Fruit fly (Drosophila melanogaster) whole organism, embryonic: Measurements from ENCODE around the gene Tmep.
A peak's percentile ranks its signal among the peaks of the same experiment; 100 is the strongest.

Experiments used
- Atf-2 ChIP-seq: fragments of 200-800 bp; sonication (Bioruptor generic); optimal IDR thresholded peaks from 2 replicates; lab custom pipeline; 2016; ENCODE audit warnings: missing biosample characterization, missing genetic modification characterization
- CG1024 ChIP-seq: fragments of 200-800 bp; sonication (Bioruptor generic); IDR thresholded peaks from 2 replicates; pipeline ENCODE4 v1.3.6; 2022; ENCODE audit warnings: missing biosample characterization, missing genetic modification characterization
- CG11093 ChIP-seq: fragments of 200-800 bp; sonication (Bioruptor generic); IDR thresholded peaks from 3 replicates; pipeline ENCODE4 v1.3.6; 2022; ENCODE audit warnings: missing biosample characterization, missing genetic modification characterization
- CG13296 ChIP-seq: fragments of 200-800 bp; sonication (Bioruptor generic); optimal IDR thresholded peaks from 3 replicates; lab custom pipeline; 2018; ENCODE audit warnings: missing biosample characterization, mild to moderate bottlenecking, missing genetic modification characterization
- CG1529 ChIP-seq: fragments of 200-800 bp; sonication (Bioruptor generic); optimal IDR thresholded peaks from 3 replicates; lab custom pipeline; 2018; ENCODE audit warnings: missing biosample characterization, missing genetic modification characterization
- CG15601 ChIP-seq: fragments of 200-800 bp; sonication (Bioruptor generic); optimal IDR thresholded peaks from 3 replicates; lab custom pipeline; 2019; ENCODE audit warnings: missing biosample characterization, mild to moderate bottlenecking, missing genetic modification characterization, moderate library complexity
- CG16813 ChIP-seq: fragments of 200-800 bp; sonication (Bioruptor generic); IDR thresholded peaks from 3 replicates; pipeline ENCODE4 v1.3.6; 2022; ENCODE audit warnings: missing biosample characterization, missing genetic modification characterization; ENCODE audit not compliant: partially characterized antibody
- CG17361 ChIP-seq: fragments of 200-800 bp; sonication (Bioruptor generic); IDR thresholded peaks from 3 replicates; pipeline ENCODE4 v1.3.6; 2022; ENCODE audit warnings: missing biosample characterization, missing genetic modification characterization
- CG18764 ChIP-seq: fragments of 200-800 bp; sonication (Bioruptor generic); optimal IDR thresholded peaks from 3 replicates; lab custom pipeline; 2016; ENCODE audit warnings: missing biosample characterization, missing genetic modification characterization
- CG31365 ChIP-seq: fragments of 200-800 bp; sonication (Bioruptor generic); optimal IDR thresholded peaks from 2 replicates; lab custom pipeline; 2018; ENCODE audit warnings: missing biosample characterization, mild to moderate bottlenecking, missing genetic modification characterization
- CG3838 ChIP-seq: fragments of 200-800 bp; sonication (Bioruptor generic); optimal IDR thresholded peaks from 3 replicates; lab custom pipeline; 2016; ENCODE audit warnings: missing biosample characterization, missing genetic modification characterization
- CG3847 ChIP-seq: fragments of 200-800 bp; sonication (Bioruptor generic); IDR thresholded peaks from 2 replicates; pipeline ENCODE4 v1.3.6; 2022; ENCODE audit warnings: missing biosample characterization, missing genetic modification characterization
- CG43689 ChIP-seq: fragments of 200-800 bp; sonication (Bioruptor generic); IDR thresholded peaks from 2 replicates; pipeline ENCODE4 v1.3.6; 2022; ENCODE audit warnings: missing biosample characterization, missing genetic modification characterization
- CG6689 ChIP-seq: fragments of 200-800 bp; sonication (Bioruptor generic); IDR thresholded peaks from 2 replicates; pipeline ENCODE4 v1.3.6; 2022; ENCODE audit warnings: missing biosample characterization, missing genetic modification characterization
- CG6854 ChIP-seq: fragments of 200-800 bp; sonication (Bioruptor generic); optimal IDR thresholded peaks from 3 replicates; lab custom pipeline; 2017; ENCODE audit warnings: missing biosample characterization, mild to moderate bottlenecking, missing genetic modification characterization
- CHES-1-like ChIP-seq: fragments of 200-800 bp; sonication (Bioruptor generic); optimal IDR thresholded peaks from 2 replicates; lab custom pipeline; 2016; ENCODE audit warnings: missing biosample characterization, missing genetic modification characterization
- Dbx ChIP-seq: fragments of 200-800 bp; sonication (Bioruptor generic); IDR thresholded peaks from 3 replicates; pipeline ENCODE4 v1.3.6; 2022; ENCODE audit warnings: missing biosample characterization, missing genetic modification characterization
- Eip74EF ChIP-seq, 2 experiments: fragments of 200-800 bp in 1 of 2; fragments of >200 bp in 1 of 2; sonication (Bioruptor generic) in 1 of 2; optimal IDR thresholded peaks; 2 replicates each; lab custom pipeline; 2017 to 2019; ENCODE audit warnings: missing biosample characterization in 2 of 2, missing genetic modification characterization in 2 of 2, mild to moderate bottlenecking in 1 of 2, moderate library complexity in 1 of 2
- Ets65A ChIP-seq: fragments of 200-800 bp; sonication (Bioruptor generic); peaks from one replicate; lab custom pipeline; 2016; ENCODE audit warnings: missing biosample characterization, missing genetic modification characterization
- Ets97D ChIP-seq: fragments of 200-800 bp; sonication (Bioruptor generic); optimal IDR thresholded peaks from 3 replicates; lab custom pipeline; 2016; ENCODE audit warnings: missing biosample characterization, missing genetic modification characterization
- HLHmδ ChIP-seq: fragments of 200-800 bp; sonication (Bioruptor generic); optimal IDR thresholded peaks from 2 replicates; lab custom pipeline; 2018; ENCODE audit warnings: missing biosample characterization, mild to moderate bottlenecking, missing genetic modification characterization, moderate library complexity
- Hr39 ChIP-seq: fragments of >200 bp; optimal IDR thresholded peaks from 2 replicates; lab custom pipeline; 2017
- Hsf ChIP-seq: fragments of 200-800 bp; sonication (Bioruptor generic); optimal IDR thresholded peaks from 3 replicates; lab custom pipeline; 2016; ENCODE audit warnings: missing biosample characterization, missing genetic modification characterization
- Lhr ChIP-seq: fragments of 200-800 bp; sonication (Bioruptor generic); optimal IDR thresholded peaks from 3 replicates; lab custom pipeline; 2017; ENCODE audit warnings: mild to moderate bottlenecking, missing biosample characterization, missing genetic modification reagents, missing genetic modification characterization
- Med ChIP-seq: fragments of 200-800 bp; sonication (Bioruptor generic); peaks from one replicate; lab custom pipeline; 2016; ENCODE audit warnings: missing biosample characterization, missing genetic modification characterization, mild to moderate bottlenecking, inconsistent platforms, moderate library complexity
- Mrtf ChIP-seq: fragments of 200-800 bp; sonication (Bioruptor generic); IDR thresholded peaks from 3 replicates; pipeline ENCODE4 v1.3.6; 2022; ENCODE audit warnings: missing biosample characterization, missing genetic modification characterization
- Opbp ChIP-seq: fragments of 200-800 bp; sonication (Bioruptor generic); IDR thresholded peaks from 3 replicates; pipeline ENCODE4 v1.3.6; 2022; ENCODE audit warnings: missing biosample characterization, missing genetic modification characterization; ENCODE audit not compliant: partially characterized antibody
- Scr ChIP-seq: fragments of 200-800 bp; sonication (Bioruptor generic); IDR thresholded peaks from 2 replicates; pipeline ENCODE4 v1.3.6; 2022; ENCODE audit warnings: missing biosample characterization, missing genetic modification characterization; ENCODE audit not compliant: partially characterized antibody
- Sin3A ChIP-seq: fragments of >200 bp; optimal IDR thresholded peaks from 2 replicates; lab custom pipeline; 2018
- Taf1 ChIP-seq: fragments of 200-800 bp; sonication (Bioruptor generic); IDR thresholded peaks from 2 replicates; pipeline ENCODE4 v1.3.6; 2022; ENCODE audit warnings: missing biosample characterization, missing genetic modification characterization
- ash1 ChIP-seq: fragments of 200-800 bp; sonication (Bioruptor generic); optimal IDR thresholded peaks from 2 replicates; lab custom pipeline; 2018; ENCODE audit warnings: missing biosample characterization, mild to moderate bottlenecking, missing genetic modification characterization
- cas ChIP-seq: fragments of 200-800 bp; sonication (Bioruptor generic); IDR thresholded peaks from 2 replicates; pipeline ENCODE4 v1.3.6; 2022; ENCODE audit warnings: missing biosample characterization, missing genetic modification characterization
- chif ChIP-seq, 2 experiments: fragments of 200-800 bp; sonication (Bioruptor generic); optimal IDR thresholded peaks; 3 replicates each; lab custom pipeline; 2016; ENCODE audit warnings: missing biosample characterization in 2 of 2, missing genetic modification characterization in 2 of 2
- cwo ChIP-seq: fragments of 200-800 bp; sonication (Bioruptor generic); optimal IDR thresholded peaks from 3 replicates; lab custom pipeline; 2017; ENCODE audit warnings: missing biosample characterization, missing genetic modification characterization, mild to moderate bottlenecking, moderate library complexity, missing genetic modification reagents
- dmrt11E ChIP-seq: fragments of 200-800 bp; sonication (Bioruptor generic); optimal IDR thresholded peaks from 3 replicates; lab custom pipeline; 2018; ENCODE audit warnings: missing biosample characterization, mild to moderate bottlenecking, missing genetic modification characterization, moderate library complexity
- dysf ChIP-seq: fragments of 200-800 bp; sonication (Bioruptor generic); IDR thresholded peaks from 3 replicates; pipeline ENCODE4 v1.3.6; 2022; ENCODE audit warnings: missing biosample characterization, missing genetic modification characterization
- gsb ChIP-seq: fragments of 200-800 bp; sonication (Bioruptor generic); IDR thresholded peaks from 2 replicates; pipeline ENCODE4 v1.3.6; 2022; ENCODE audit warnings: missing biosample characterization, missing genetic modification characterization
- hbn ChIP-seq: fragments of 200-800 bp; sonication (Bioruptor generic); IDR thresholded peaks from 2 replicates; pipeline ENCODE4 v1.3.6; 2022; ENCODE audit warnings: missing biosample characterization, missing genetic modification characterization; ENCODE audit not compliant: partially characterized antibody
- ken ChIP-seq: fragments of 200-800 bp; sonication (Bioruptor generic); IDR thresholded peaks from 3 replicates; pipeline ENCODE4 v1.3.6; 2022; ENCODE audit warnings: missing biosample characterization, missing genetic modification characterization
- lilli ChIP-seq: fragments of 200-800 bp; sonication (Bioruptor generic); optimal IDR thresholded peaks from 3 replicates; lab custom pipeline; 2016; ENCODE audit warnings: missing biosample characterization, missing genetic modification characterization
- mam ChIP-seq: fragments of 200-800 bp; sonication (Bioruptor generic); optimal IDR thresholded peaks from 3 replicates; lab custom pipeline; 2016; ENCODE audit warnings: missing biosample characterization, missing genetic modification characterization
- nmo ChIP-seq: fragments of 200-800 bp; sonication (Bioruptor generic); optimal IDR thresholded peaks from 2 replicates; lab custom pipeline; 2018; ENCODE audit warnings: missing biosample characterization, mild to moderate bottlenecking, missing genetic modification characterization, moderate library complexity
- oc ChIP-seq: fragments of 200-800 bp; sonication (Bioruptor generic); optimal IDR thresholded peaks from 2 replicates; lab custom pipeline; 2018; ENCODE audit warnings: missing biosample characterization, mild to moderate bottlenecking, missing genetic modification characterization, moderate library complexity
- ro ChIP-seq: fragments of 200-800 bp; sonication (Bioruptor generic); IDR thresholded peaks from 2 replicates; pipeline ENCODE4 v1.3.6; 2022; ENCODE audit warnings: missing biosample characterization, missing genetic modification characterization
- slbo ChIP-seq: fragments of 200-800 bp; sonication (Bioruptor generic); IDR thresholded peaks from 2 replicates; pipeline ENCODE4 v1.3.6; 2022; ENCODE audit warnings: missing biosample characterization, missing genetic modification characterization
- tin ChIP-seq: fragments of 200-800 bp; sonication (Bioruptor generic); optimal IDR thresholded peaks from 3 replicates; lab custom pipeline; 2016; ENCODE audit warnings: missing biosample characterization, missing genetic modification characterization
- wdn ChIP-seq: fragments of 200-800 bp; sonication (Bioruptor generic); IDR thresholded peaks from 2 replicates; pipeline ENCODE4 v1.3.6; 2022; ENCODE audit warnings: missing biosample characterization, missing genetic modification characterization
- yki ChIP-seq: fragments of >200 bp; optimal IDR thresholded peaks from 3 replicates; lab custom pipeline; 2018

Gene Tmep

DNA sequence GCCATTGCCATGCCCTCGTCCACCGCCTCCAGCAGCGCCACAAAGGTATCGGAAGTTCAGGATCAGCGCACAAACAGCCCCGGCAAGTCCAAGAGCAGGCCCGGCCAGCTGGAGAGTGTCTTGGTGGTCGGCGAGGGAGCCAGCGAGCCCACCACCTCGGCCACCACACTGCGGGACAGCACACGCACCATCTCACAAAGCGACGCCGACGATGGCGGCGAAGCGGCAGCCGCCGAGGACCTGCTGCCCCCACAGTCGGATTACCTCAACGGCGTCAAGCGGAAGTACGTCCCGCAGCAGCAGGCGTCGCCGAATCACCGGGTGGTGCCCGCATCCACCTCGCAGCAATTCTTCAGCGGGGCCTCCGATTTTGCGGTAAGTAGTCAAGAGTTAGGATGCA is 18.1 kb upstream of the Tmep start:
- TF ChIP-seq ash1 (GFP tag; lab: Kevin White, UChicago) (no peak), mam (no peak), Ets65A (GFP tag; lab: Kevin White, UChicago) (peak; percentile 85), Dbx (GFP tag; lab: Robert Waterston, UW) (0 out of 3 replicates have a peak, but pooled peaks have one; percentile 20), slbo (GFP tag; lab: Robert Waterston, UW) (0 out of 2 replicates have a peak, but pooled peaks have one; percentile 9), nmo (GFP tag; lab: Kevin White, UChicago) (no peak), CG3838 (GFP tag; lab: Kevin White, UChicago) (no peak), CG3847 (0 out of 2 replicates have a peak, but pooled peaks have one; percentile 25), Scr (GFP tag; lab: Robert Waterston, UW) (no peak), Mrtf (no peak), Ets97D (GFP tag; lab: Kevin White, UChicago) (no peak), Med (GFP tag; lab: Kevin White, UChicago) (peak; percentile 33), CG16813 (GFP tag; lab: Robert Waterston, UW) (0 out of 3 replicates have a peak, but pooled peaks have one; percentile 7), CG6689 (GFP tag; lab: Robert Waterston, UW) (no peak)

DNA sequence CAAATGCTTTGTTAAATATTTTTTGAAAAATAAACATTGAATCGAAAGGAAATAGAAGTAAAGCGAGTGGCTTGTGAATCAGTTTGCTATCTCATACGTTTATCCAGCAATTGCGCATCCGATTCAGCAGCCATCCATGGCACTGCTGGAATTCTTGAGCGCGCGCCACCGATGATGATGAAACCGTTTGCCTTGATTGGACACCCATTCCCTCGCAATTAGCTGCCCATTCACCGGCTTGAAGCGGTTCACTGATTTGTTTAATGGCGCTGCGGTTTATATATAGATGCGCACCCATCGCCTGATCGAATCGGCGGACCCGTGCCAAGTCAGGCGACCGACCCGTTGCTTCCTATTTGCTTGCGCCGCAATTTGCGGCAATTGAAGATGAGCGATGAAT is 15.8 kb upstream of the Tmep start, which contains the start of gene Pcyt2:
Gene Pcyt2 (plus strand): TSS at position 301 of the 400 bp plus-strand sequence.
- TF ChIP-seq CG6854 (GFP tag; lab: Kevin White, UChicago): no peak
- peak; percentile 37 for TF ChIP-seq cwo (GFP tag; lab: Kevin White, UChicago)

DNA sequence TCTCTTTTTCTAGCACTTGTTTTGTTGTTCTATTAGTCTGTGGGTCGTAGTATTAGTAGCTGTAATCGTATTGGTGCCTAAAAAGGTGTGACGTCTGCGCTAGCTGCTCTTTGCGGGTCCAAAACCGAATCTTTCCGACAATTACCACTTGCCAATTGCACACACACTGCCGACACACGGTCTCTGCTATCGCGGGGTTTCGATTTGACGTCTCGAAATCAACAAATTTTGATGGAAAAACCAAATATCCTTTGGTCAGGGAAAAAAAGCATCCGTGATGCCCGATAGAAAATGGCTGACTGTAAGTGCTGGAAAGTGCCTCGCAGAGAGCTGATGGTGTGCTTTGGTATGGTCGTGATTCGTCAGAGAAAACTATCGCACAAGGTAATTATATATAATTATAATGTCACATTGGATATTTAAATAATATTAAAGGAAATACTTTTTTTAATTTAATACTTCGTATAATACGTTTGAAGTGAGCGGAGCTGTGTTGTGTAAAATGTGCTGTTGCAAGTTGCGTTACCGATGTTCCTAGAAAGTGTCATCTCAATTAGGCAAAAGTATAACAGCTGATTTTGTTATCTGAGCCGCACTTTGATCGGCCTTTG is 10.7 kb upstream of the Tmep start, which contains the start of the genes Pex10 and CG12099:
Gene Pex10 (plus strand): TSS at position 51 of the 611 bp plus-strand sequence.
Gene CG12099 (minus strand): TSS at position 307 of the 611 bp plus-strand sequence.
- peak; percentile 51 for TF ChIP-seq ro (GFP tag; lab: Robert Waterston, UW)
- peak; percentile 69 for TF ChIP-seq CHES-1-like
- peak; percentile 91 for TF ChIP-seq tin
- peak; percentile 87 for TF ChIP-seq dmrt11E (tag; lab: Kevin White, UChicago)
- peak; percentile 69; the same call in 1 of the 2 replicates for TF ChIP-seq CG43689 (GFP tag; lab: Robert Waterston, UW)
- peak; percentile 51 for TF ChIP-seq CG1529 (GFP tag; lab: Kevin White, UChicago)
- TF ChIP-seq CG31365: no peak
- peak; percentile 85 for TF ChIP-seq Opbp
- TF ChIP-seq Atf-2: no peak
- peak; percentile 86 for TF ChIP-seq Taf1 (GFP tag; lab: Robert Waterston, UW)
- TF ChIP-seq chif (GFP tag; optimal IDR thresholded peaks at IDR 0.05; lab: Kevin White, UChicago): peak; percentile 30 to 66
- TF ChIP-seq HLHmδ (GFP tag; lab: Kevin White, UChicago): no peak
- TF ChIP-seq Eip74EF (GFP tag; optimal IDR thresholded peaks at IDR 0.05; lab: Kevin White, UChicago): no peak
- TF ChIP-seq wdn (GFP tag; lab: Robert Waterston, UW): peak; percentile 86
- no peak for TF ChIP-seq yki (lab: Kevin White, UChicago)
- peak; percentile 84 for TF ChIP-seq CG15601 (tag; lab: Kevin White, UChicago)
- peak; percentile 93 for TF ChIP-seq CG17361 (GFP tag; lab: Robert Waterston, UW)
- TF ChIP-seq oc: no peak
- peak; percentile 72 for TF ChIP-seq gsb (GFP tag; lab: Robert Waterston, UW)
- TF ChIP-seq hbn (GFP tag; lab: Robert Waterston, UW): peak; percentile 93
- TF ChIP-seq ken (GFP tag; lab: Robert Waterston, UW): peak; percentile 93
- TF ChIP-seq lilli (GFP tag; lab: Kevin White, UChicago): peak; percentile 88
- peak; percentile 78; the same call in 2 of the 3 replicates for TF ChIP-seq CG11093
- peak; percentile 57 for TF ChIP-seq CG1024 (GFP tag; lab: Robert Waterston, UW)
- peak; percentile 80 for TF ChIP-seq CG13296 (GFP tag; lab: Kevin White, UChicago)
- TF ChIP-seq Sin3A: peak; percentile 87
- TF ChIP-seq Hsf (GFP tag; lab: Kevin White, UChicago): peak; percentile 83
- peak; percentile 83 for TF ChIP-seq CG18764 (GFP tag; lab: Kevin White, UChicago)
- TF ChIP-seq cas (GFP tag; lab: Robert Waterston, UW): peak; percentile 86
- TF ChIP-seq Hr39 (lab: Kevin White, UChicago): no peak
- TF ChIP-seq Lhr (GFP tag; lab: Kevin White, UChicago): peak; percentile 66
- TF ChIP-seq dysf (GFP tag; lab: Robert Waterston, UW): peak; percentile 92
